Fruit fly (Drosophila melanogaster) whole organism, prepupa: ENCODE data around the gene Ccz1.
A peak's percentile ranks its signal among the peaks of the same experiment; 100 is the strongest.

Source experiments
- CG10631 ChIP-seq: fragments of 200-800 bp; sonication (Bioruptor generic); optimal IDR thresholded peaks from 2 replicates; lab custom pipeline; 2016; ENCODE audit warnings: missing biosample characterization, missing genetic modification characterization
- CG10669 ChIP-seq: fragments of 200-800 bp; sonication (Bioruptor generic); optimal IDR thresholded peaks from 3 replicates; lab custom pipeline; 2018; ENCODE audit warnings: missing biosample characterization, mild to moderate bottlenecking, missing genetic modification characterization, moderate library complexity
- CG11762 ChIP-seq: fragments of 200-800 bp; sonication (Bioruptor generic); optimal IDR thresholded peaks from 3 replicates; lab custom pipeline; 2016; ENCODE audit warnings: missing biosample characterization, missing genetic modification characterization; ENCODE audit not compliant: insufficient read depth
- CG11902 ChIP-seq: fragments of 200-800 bp; sonication (Bioruptor generic); optimal IDR thresholded peaks from 3 replicates; lab custom pipeline; 2016; ENCODE audit warnings: missing biosample characterization, missing genetic modification characterization
- CG15336 ChIP-seq: fragments of 200-800 bp; sonication (Bioruptor generic); IDR thresholded peaks from 2 replicates; pipeline ENCODE4 v1.3.6; 2022; ENCODE audit warnings: missing biosample characterization, missing genetic modification characterization
- CG1621 ChIP-seq: fragments of 200-800 bp; sonication (Bioruptor generic); optimal IDR thresholded peaks from 3 replicates; lab custom pipeline; 2018; ENCODE audit warnings: missing biosample characterization, mild to moderate bottlenecking, missing genetic modification characterization
- CG16779 ChIP-seq: fragments of 200-800 bp; sonication (Bioruptor generic); optimal IDR thresholded peaks from 3 replicates; lab custom pipeline; 2017; ENCODE audit warnings: missing biosample characterization, mild to moderate bottlenecking, missing genetic modification characterization
- CG32006 ChIP-seq: fragments of 200-800 bp; sonication (Bioruptor generic); optimal IDR thresholded peaks from 3 replicates; lab custom pipeline; 2017; ENCODE audit warnings: missing biosample characterization, mild to moderate bottlenecking, missing genetic modification characterization
- CG34406 ChIP-seq: fragments of 200-800 bp; sonication (Bioruptor generic); optimal IDR thresholded peaks from 3 replicates; lab custom pipeline; 2016; ENCODE audit warnings: missing biosample characterization, missing genetic modification characterization
- CG3919 ChIP-seq: fragments of 200-800 bp; sonication (Bioruptor generic); optimal IDR thresholded peaks from 3 replicates; lab custom pipeline; 2016; ENCODE audit warnings: missing biosample characterization, missing genetic modification characterization
- CG4318 ChIP-seq: fragments of 200-800 bp; sonication (Bioruptor generic); optimal IDR thresholded peaks from 3 replicates; lab custom pipeline; 2017; ENCODE audit warnings: missing biosample characterization, mild to moderate bottlenecking, missing genetic modification characterization
- CG6163 ChIP-seq: fragments of 200-800 bp; sonication (Bioruptor generic); IDR thresholded peaks from 3 replicates; pipeline ENCODE4 v1.3.6; 2022; ENCODE audit warnings: missing biosample characterization, missing genetic modification characterization
- CG6792 ChIP-seq: fragments of 200-800 bp; sonication (Bioruptor generic); optimal IDR thresholded peaks from 3 replicates; lab custom pipeline; 2016; ENCODE audit warnings: missing biosample characterization, missing genetic modification characterization
- CG6808 ChIP-seq: fragments of 200-800 bp; sonication (Bioruptor generic); optimal IDR thresholded peaks from 3 replicates; lab custom pipeline; 2017; ENCODE audit warnings: missing biosample characterization, missing genetic modification characterization, mild to moderate bottlenecking, moderate library complexity, missing genetic modification reagents
- CG6854 ChIP-seq: fragments of 200-800 bp; sonication (Bioruptor generic); optimal IDR thresholded peaks from 2 replicates; lab custom pipeline; 2017; ENCODE audit warnings: missing biosample characterization, mild to moderate bottlenecking, missing genetic modification characterization
- CG8319 ChIP-seq: fragments of 200-800 bp; sonication (Bioruptor generic); optimal IDR thresholded peaks from 3 replicates; lab custom pipeline; 2016; ENCODE audit warnings: missing biosample characterization, missing genetic modification characterization
- CG8632 ChIP-seq: fragments of 200-800 bp; sonication (Bioruptor generic); optimal IDR thresholded peaks from 3 replicates; lab custom pipeline; 2016; ENCODE audit warnings: missing biosample characterization, missing genetic modification characterization
- CG9139 ChIP-seq: fragments of 200-800 bp; sonication (Bioruptor generic); optimal IDR thresholded peaks from 3 replicates; lab custom pipeline; 2017; ENCODE audit warnings: missing biosample characterization, mild to moderate bottlenecking, missing genetic modification characterization
- Eip75B ChIP-seq: fragments of 200-800 bp; sonication (Bioruptor generic); optimal IDR thresholded peaks from 3 replicates; lab custom pipeline; 2016; ENCODE audit warnings: missing biosample characterization, missing genetic modification characterization
- Eip78C ChIP-seq: fragments of 200-800 bp; sonication (Bioruptor generic); peaks from one replicate; lab custom pipeline; 2016; ENCODE audit warnings: missing biosample characterization, missing genetic modification characterization
- Eip93F ChIP-seq: fragments of 200-800 bp; sonication (Bioruptor generic); optimal IDR thresholded peaks from 2 replicates; lab custom pipeline; 2016; ENCODE audit warnings: missing biosample characterization, mild to moderate bottlenecking, missing genetic modification characterization
- Ets21C ChIP-seq: fragments of 200-800 bp; sonication (Bioruptor generic); optimal IDR thresholded peaks from 3 replicates; lab custom pipeline; 2016; ENCODE audit warnings: missing biosample characterization, missing genetic modification characterization
- Ets96B ChIP-seq: fragments of 200-800 bp; optimal IDR thresholded peaks from 2 replicates; lab custom pipeline; 2019; ENCODE audit warnings: missing biosample characterization, mild to moderate bottlenecking, missing genetic modification characterization, moderate library complexity
- Gug ChIP-seq: fragments of 200-800 bp; sonication (Bioruptor generic); IDR thresholded peaks from 2 replicates; pipeline ENCODE4 v1.3.6; 2022; ENCODE audit warnings: missing biosample characterization, missing genetic modification characterization
- Hr38 ChIP-seq: sonication (Bioruptor generic); optimal IDR thresholded peaks from 2 replicates; lab custom pipeline; 2016; ENCODE audit warnings: missing biosample characterization, missing genetic modification characterization
- Hr39 ChIP-seq: fragments of 200-800 bp; sonication (Bioruptor generic); optimal IDR thresholded peaks from 2 replicates; lab custom pipeline; 2016; ENCODE audit warnings: missing biosample characterization, missing genetic modification characterization
- Hr4 ChIP-seq: fragments of 200-800 bp; sonication (Bioruptor generic); optimal IDR thresholded peaks from 3 replicates; lab custom pipeline; 2016; ENCODE audit warnings: missing biosample characterization, missing genetic modification characterization
- Met ChIP-seq: fragments of 200-800 bp; sonication (Bioruptor generic); optimal IDR thresholded peaks from 3 replicates; lab custom pipeline; 2016; ENCODE audit warnings: missing biosample characterization, missing genetic modification characterization
- OdsH ChIP-seq: fragments of 200-800 bp; sonication (Bioruptor generic); optimal IDR thresholded peaks from 3 replicates; lab custom pipeline; 2016; ENCODE audit warnings: missing biosample characterization, missing genetic modification characterization
- Sox14 ChIP-seq: fragments of 200-800 bp; sonication (Bioruptor generic); optimal IDR thresholded peaks from 3 replicates; lab custom pipeline; 2016; ENCODE audit warnings: missing biosample characterization, missing genetic modification characterization
- acj6 ChIP-seq: fragments of 200-800 bp; sonication (Bioruptor generic); optimal IDR thresholded peaks from 3 replicates; lab custom pipeline; 2016; ENCODE audit warnings: missing biosample characterization, missing genetic modification characterization
- cyc ChIP-seq: fragments of 200-800 bp; sonication (Bioruptor generic); optimal IDR thresholded peaks from 3 replicates; lab custom pipeline; 2016; ENCODE audit warnings: missing biosample characterization, missing genetic modification characterization
- eg ChIP-seq: fragments of 200-800 bp; sonication (Bioruptor generic); IDR thresholded peaks from 3 replicates; pipeline ENCODE4 v1.3.6; 2022; ENCODE audit warnings: missing biosample characterization, missing genetic modification characterization
- esn ChIP-seq: fragments of 200-800 bp; sonication (Bioruptor generic); optimal IDR thresholded peaks from 2 replicates; lab custom pipeline; 2016; ENCODE audit warnings: missing biosample characterization, mild to moderate bottlenecking, missing genetic modification characterization, moderate library complexity
- fd85E ChIP-seq: fragments of 200-800 bp; sonication (Bioruptor generic); optimal IDR thresholded peaks from 3 replicates; lab custom pipeline; 2016; ENCODE audit warnings: missing biosample characterization, missing genetic modification characterization
- fkh ChIP-seq: fragments of 200-800 bp; sonication (Bioruptor generic); optimal IDR thresholded peaks from 3 replicates; lab custom pipeline; 2017; ENCODE audit warnings: missing biosample characterization, mild to moderate bottlenecking, missing genetic modification characterization, moderate library complexity
- net ChIP-seq: fragments of 200-800 bp; sonication (Bioruptor generic); optimal IDR thresholded peaks from 3 replicates; lab custom pipeline; 2016; ENCODE audit warnings: missing biosample characterization, missing genetic modification characterization
- salr ChIP-seq, 2 experiments: fragments of 200-800 bp; sonication (Bioruptor generic); optimal IDR thresholded peaks; 3 replicates each; lab custom pipeline; 2016 to 2018; ENCODE audit warnings: missing biosample characterization in 2 of 2, missing genetic modification characterization in 2 of 2, mild to moderate bottlenecking in 1 of 2
- ss ChIP-seq, 2 experiments: fragments of 200-800 bp; sonication (Bioruptor generic); optimal IDR thresholded peaks; 2 replicates in 1 of 2; 3 replicates in 1 of 2; lab custom pipeline; 2017 to 2018; ENCODE audit warnings: mild to moderate bottlenecking in 2 of 2, missing biosample characterization in 2 of 2, missing genetic modification characterization in 2 of 2, moderate library complexity in 1 of 2
- svp ChIP-seq: fragments of 200-800 bp; sonication (Bioruptor generic); peaks from one replicate; lab custom pipeline; 2016; ENCODE audit warnings: missing biosample characterization, missing genetic modification characterization
- topi ChIP-seq: fragments of 200-800 bp; sonication (Bioruptor generic); optimal IDR thresholded peaks from 3 replicates; lab custom pipeline; 2016; ENCODE audit warnings: missing biosample characterization, missing genetic modification characterization

Ccz1 gene

DNA sequence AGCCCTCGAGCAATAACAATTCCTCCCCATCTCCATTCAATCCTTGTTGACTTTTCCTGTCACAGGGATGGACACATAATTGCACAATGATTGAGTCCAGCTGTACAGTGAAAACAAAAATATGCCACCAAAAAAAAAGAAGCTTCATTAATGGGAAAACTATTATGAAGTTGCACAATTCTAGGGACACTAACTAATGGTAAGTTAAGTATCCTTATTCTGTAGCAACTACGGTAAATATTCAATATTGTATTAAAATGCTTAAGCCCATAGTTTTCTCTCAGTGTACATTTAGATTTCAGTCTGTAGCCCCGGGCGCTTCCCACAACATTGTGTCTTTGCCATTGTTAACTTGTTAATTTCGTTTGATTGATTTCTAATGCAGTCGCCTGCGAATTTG is 24.0 kb downstream of the Ccz1 start:
- no peak for TF ChIP-seq Hr39 (GFP tag; lab: Kevin White, UChicago)
- TF ChIP-seq salr (GFP tag; optimal IDR thresholded peaks at IDR 0.05; lab: Kevin White, UChicago) = no peak
- no peak for TF ChIP-seq Ets21C
- no peak for TF ChIP-seq Hr38 (GFP tag; lab: Kevin White, UChicago)
- no peak for TF ChIP-seq CG15336 (GFP tag; lab: Robert Waterston, UW)
- TF ChIP-seq CG11762 (GFP tag; lab: Kevin White, UChicago) = no peak
- no peak for TF ChIP-seq CG1621 (tag; lab: Kevin White, UChicago)
- TF ChIP-seq svp (GFP tag; lab: Kevin White, UChicago) = no peak
- TF ChIP-seq CG8319 (GFP tag; lab: Kevin White, UChicago) = no peak
- TF ChIP-seq CG10669 (GFP tag; lab: Kevin White, UChicago) = no peak
- no peak for TF ChIP-seq Eip78C (GFP tag; lab: Kevin White, UChicago)
- no peak for TF ChIP-seq fd85E

dm6 chr3L:3873094-3873493 is 25.9 kb downstream of the Ccz1 start:
- TF ChIP-seq Eip75B (GFP tag; lab: Kevin White, UChicago) (no peak), CG34406 (GFP tag; lab: Kevin White, UChicago) (no peak), Hr4 (peak; percentile 27), esn (GFP tag; lab: Kevin White, UChicago) (no peak), CG15336 (GFP tag; lab: Robert Waterston, UW) (peak; percentile 46), CG16779 (tag; lab: Kevin White, UChicago) (no peak), net (GFP tag; lab: Kevin White, UChicago) (no peak), topi (GFP tag; lab: Kevin White, UChicago) (no peak), CG8632 (GFP tag; lab: Kevin White, UChicago) (no peak), Hr39 (GFP tag; lab: Kevin White, UChicago) (no peak), cyc (GFP tag; lab: Kevin White, UChicago) (no peak), fkh (GFP tag; lab: Kevin White, UChicago) (no peak), CG11762 (GFP tag; lab: Kevin White, UChicago) (no peak), OdsH (GFP tag; lab: Kevin White, UChicago) (no peak), CG6808 (GFP tag; lab: Kevin White, UChicago) (no peak), Sox14 (GFP tag; lab: Kevin White, UChicago) (no peak), CG6854 (GFP tag; lab: Kevin White, UChicago) (no peak), salr (GFP tag; optimal IDR thresholded peaks at IDR 0.05; lab: Kevin White, UChicago) (no peak), Gug (GFP tag; lab: Robert Waterston, UW) (no peak), CG10631 (GFP tag; lab: Kevin White, UChicago) (no peak), eg (no peak), CG6163 (GFP tag; lab: Robert Waterston, UW) (no peak), acj6 (no peak), fd85E (no peak), CG3919 (GFP tag; lab: Kevin White, UChicago) (no peak), CG6792 (no peak), CG11902 (GFP tag; lab: Kevin White, UChicago) (no peak), CG4318 (peak; percentile 8), CG9139 (GFP tag; lab: Kevin White, UChicago) (no peak), Met (GFP tag; lab: Kevin White, UChicago) (no peak), CG32006 (GFP tag; lab: Kevin White, UChicago) (peak; percentile 63), ss (GFP tag; optimal IDR thresholded peaks at IDR 0.05; lab: Kevin White, UChicago) (no peak), Eip93F (GFP tag; lab: Kevin White, UChicago) (no peak), Ets96B (tag; lab: Kevin White, UChicago) (no peak)
